Fruit fly (Drosophila melanogaster) whole organism, pupa: ENCODE measurements around the gene skd.

Experiments
- CG10348 ChIP-seq: fragments of 200-800 bp; sonication (Bioruptor generic); IDR thresholded peaks from 2 replicates; pipeline ENCODE4 v1.3.6; 2022; ENCODE audit warnings: missing biosample characterization, missing genetic modification characterization
- CG12605 ChIP-seq: fragments of 200-800 bp; sonication (Bioruptor generic); IDR thresholded peaks from 2 replicates; pipeline ENCODE4 v1.3.6; 2022; ENCODE audit warnings: missing biosample characterization, missing genetic modification characterization
- CG13204 ChIP-seq: fragments of 200-800 bp; sonication (Bioruptor generic); optimal IDR thresholded peaks from 2 replicates; lab custom pipeline; 2018; ENCODE audit warnings: missing biosample characterization, mild to moderate bottlenecking, missing genetic modification characterization, moderate library complexity
- CG14655 ChIP-seq: fragments of 200-800 bp; sonication (Bioruptor generic); optimal IDR thresholded peaks from 3 replicates; lab custom pipeline; 2017; ENCODE audit warnings: mild to moderate bottlenecking, missing biosample characterization, missing genetic modification reagents, missing genetic modification characterization
- CG15710 ChIP-seq: fragments of 200-800 bp; sonication (Bioruptor generic); optimal IDR thresholded peaks from 2 replicates; lab custom pipeline; 2018; ENCODE audit warnings: missing biosample characterization, mild to moderate bottlenecking, missing genetic modification characterization, moderate library complexity
- CG17806 ChIP-seq: fragments of 200-800 bp; sonication (Bioruptor generic); optimal IDR thresholded peaks from 2 replicates; lab custom pipeline; 2018; ENCODE audit warnings: missing biosample characterization, mild to moderate bottlenecking, missing genetic modification characterization, moderate library complexity
- CG32121 ChIP-seq: fragments of 200-800 bp; sonication (Bioruptor generic); IDR thresholded peaks from 2 replicates; pipeline ENCODE4 v1.3.6; 2022; ENCODE audit warnings: missing biosample characterization, missing genetic modification characterization
- CG34367 ChIP-seq: fragments of 200-800 bp; sonication (Bioruptor generic); optimal IDR thresholded peaks from 2 replicates; lab custom pipeline; 2018; ENCODE audit warnings: missing biosample characterization, mild to moderate bottlenecking, missing genetic modification characterization
- CG4496 ChIP-seq: fragments of 200-800 bp; sonication (Bioruptor generic); IDR thresholded peaks from 3 replicates; pipeline ENCODE4 v1.3.6; 2022; ENCODE audit warnings: missing biosample characterization, missing genetic modification characterization
- CG8159 ChIP-seq: fragments of 200-800 bp; sonication (Bioruptor generic); optimal IDR thresholded peaks from 3 replicates; lab custom pipeline; 2018; ENCODE audit warnings: missing biosample characterization, mild to moderate bottlenecking, missing genetic modification characterization, moderate library complexity
- CG9948 ChIP-seq: fragments of 200-800 bp; sonication (Bioruptor generic); optimal IDR thresholded peaks from 2 replicates; lab custom pipeline; 2018; ENCODE audit warnings: missing biosample characterization, mild to moderate bottlenecking, missing genetic modification characterization, moderate library complexity
- D1 ChIP-seq: fragments of 200-800 bp; sonication (Bioruptor generic); optimal IDR thresholded peaks from 2 replicates; lab custom pipeline; 2018; ENCODE audit warnings: missing biosample characterization, mild to moderate bottlenecking, missing genetic modification characterization, moderate library complexity
- EcR ChIP-seq: fragments of 200-800 bp; sonication (Bioruptor generic); optimal IDR thresholded peaks from 3 replicates; lab custom pipeline; 2019; ENCODE audit warnings: missing biosample characterization, missing genetic modification characterization, mild to moderate bottlenecking, moderate library complexity, missing genetic modification reagents
- Pif1A ChIP-seq: fragments of 200-800 bp; sonication (Bioruptor generic); optimal IDR thresholded peaks from 3 replicates; lab custom pipeline; 2016; ENCODE audit warnings: missing biosample characterization, missing genetic modification characterization
- Pif1B ChIP-seq: fragments of 200-800 bp; sonication (Bioruptor generic); optimal IDR thresholded peaks from 3 replicates; lab custom pipeline; 2016; ENCODE audit warnings: missing biosample characterization, missing genetic modification characterization
- Snoo ChIP-seq: fragments of 200-800 bp; sonication (Bioruptor generic); optimal IDR thresholded peaks from 3 replicates; lab custom pipeline; 2017; ENCODE audit warnings: missing biosample characterization, mild to moderate bottlenecking, missing genetic modification characterization, inconsistent platforms
- gl ChIP-seq: fragments of 200-800 bp; sonication (Bioruptor generic); optimal IDR thresholded peaks from 2 replicates; lab custom pipeline; 2018; ENCODE audit warnings: missing biosample characterization, mild to moderate bottlenecking, missing genetic modification characterization
- rn ChIP-seq: fragments of 200-800 bp; sonication (Bioruptor generic); IDR thresholded peaks from 2 replicates; pipeline ENCODE4 v1.3.6; 2022; ENCODE audit warnings: missing biosample characterization, missing genetic modification characterization

Gene skd

dm6 chr3L:20946944-20947343 lies 80.3 kb downstream of the skd start:
- TF ChIP-seq CG32121 (no peak), Snoo (tag; lab: Kevin White, UChicago) (no peak), D1 (no peak), CG13204 (no peak), CG10348 (GFP tag; lab: Robert Waterston, UW) (no peak), Pif1B (no peak), CG4496 (GFP tag; lab: Robert Waterston, UW) (no peak), CG15710 (tag; lab: Kevin White, UChicago) (no peak), CG12605 (GFP tag; lab: Robert Waterston, UW) (no peak), CG34367 (no peak), Pif1A (GFP tag; lab: Kevin White, UChicago) (no peak), CG14655 (GFP tag; lab: Kevin White, UChicago) (no peak), CG9948 (tag; lab: Kevin White, UChicago) (no peak), CG17806 (tag; lab: Kevin White, UChicago) (no peak), rn (GFP tag; lab: Robert Waterston, UW) (no peak), gl (tag; lab: Kevin White, UChicago) (no peak), EcR (no peak), CG8159 (no peak)
- TF ChIP-seq, all 21 proteins: peak for 0

- TF ChIP-seq CG14655 (GFP tag; lab: Kevin White, UChicago) (no peak), gl (tag; lab: Kevin White, UChicago) (no peak), CG9948 (tag; lab: Kevin White, UChicago) (no peak), CG13204 (no peak)
These were observed 81.2 kb downstream of the skd start for dm6 chr3L:20946054-20946453.

- 0 out of 3 replicates have a peak, but pooled peaks have one; percentile 25 for TF ChIP-seq CG4496 (GFP tag; lab: Robert Waterston, UW)
- TF ChIP-seq Pif1A (GFP tag; lab: Kevin White, UChicago) = no peak
- TF ChIP-seq CG13204 = no peak
- no peak for TF ChIP-seq rn (GFP tag; lab: Robert Waterston, UW)
- peak; percentile 0 for TF ChIP-seq CG8159
- TF ChIP-seq EcR = peak; percentile 8
- no peak for TF ChIP-seq Snoo (tag; lab: Kevin White, UChicago)
- no peak for TF ChIP-seq CG34367
- peak; percentile 21 for TF ChIP-seq gl (tag; lab: Kevin White, UChicago)
- TF ChIP-seq CG32121 = no peak
These were observed 83.1 kb downstream of the skd start for dm6 chr3L:20944180-20944579.
